Worm (Caenorhabditis elegans) whole organism, L3 larva: ENCODE data around the gene Y94H6A.2.
"Not testable (repeated sequence)": the region's sequence is repeated elsewhere in the genome, so short reads cannot be mapped to it uniquely, and the experiment has no call there.

Experiments
- R02D3.7 ChIP-seq: fragments of 150-350 bp; optimal IDR thresholded peaks from 2 replicates; lab custom pipeline; 2014; ENCODE audit warnings: missing biosample characterization, missing genetic modification characterization
- ama-1 ChIP-seq: fragments of 150-350 bp; optimal IDR thresholded peaks from 2 replicates; lab custom pipeline; 2018
- ceh-28 ChIP-seq: fragments of 150-350 bp; optimal IDR thresholded peaks from 2 replicates; lab custom pipeline; 2014; ENCODE audit warnings: missing biosample characterization, missing genetic modification reagents, missing genetic modification characterization
- ceh-82 ChIP-seq: fragments of 150-350 bp; optimal IDR thresholded peaks from 2 replicates; lab custom pipeline; 2014; ENCODE audit warnings: missing biosample characterization, missing genetic modification characterization
- daf-12 ChIP-seq: fragments of 150-350 bp; optimal IDR thresholded peaks from 2 replicates; lab custom pipeline; 2014; ENCODE audit warnings: missing biosample characterization, missing genetic modification reagents, missing genetic modification characterization
- egl-5 ChIP-seq: fragments of 150-350 bp; optimal IDR thresholded peaks from 2 replicates; lab custom pipeline; 2017; ENCODE audit warnings: missing biosample characterization, missing genetic modification reagents, missing genetic modification characterization, inconsistent platforms
- elt-2 ChIP-seq: sonication (generic microtip); optimal IDR thresholded peaks from 2 replicates; lab custom pipeline; 2016; ENCODE audit warnings: missing genetic modification reagents, mild to moderate bottlenecking, missing genetic modification characterization, missing compliant biosample characterization
- eor-1 ChIP-seq, 2 experiments: fragments of 150-350 bp; optimal IDR thresholded peaks; 2 replicates each; lab custom pipeline; 2014 to 2018; ENCODE audit warnings: missing biosample characterization in 2 of 2, missing genetic modification characterization in 2 of 2
- fkh-10 ChIP-seq: sonication (generic microtip); optimal IDR thresholded peaks from 2 replicates; lab custom pipeline; 2017; ENCODE audit warnings: missing biosample characterization, missing genetic modification reagents, missing genetic modification characterization
- fos-1 ChIP-seq: fragments of 150-350 bp; optimal IDR thresholded peaks from 2 replicates; lab custom pipeline; 2014; ENCODE audit warnings: missing biosample characterization, missing genetic modification characterization
- hmg-11 ChIP-seq: sonication (generic microtip); optimal IDR thresholded peaks from 2 replicates; lab custom pipeline; 2016; ENCODE audit warnings: missing genetic modification characterization, missing compliant biosample characterization
- jun-1 ChIP-seq: fragments of 150-350 bp; optimal IDR thresholded peaks from 2 replicates; lab custom pipeline; 2014; ENCODE audit warnings: missing biosample characterization, missing genetic modification reagents, missing genetic modification characterization
- lin-15B ChIP-seq: fragments of 150-350 bp; optimal IDR thresholded peaks from 2 replicates; lab custom pipeline; 2014; ENCODE audit warnings: missing biosample characterization, missing genetic modification characterization
- lin-39 ChIP-seq: fragments of 150-350 bp; optimal IDR thresholded peaks from 2 replicates; lab custom pipeline; 2018; ENCODE audit warnings: missing biosample characterization, missing genetic modification reagents, missing genetic modification characterization
- mdl-1 ChIP-seq: fragments of 150-350 bp; optimal IDR thresholded peaks from 2 replicates; lab custom pipeline; 2014; ENCODE audit warnings: missing biosample characterization, missing genetic modification characterization
- mml-1 ChIP-seq: fragments of 150-350 bp; sonication (generic microtip); optimal IDR thresholded peaks from 3 replicates; lab custom pipeline; 2014; ENCODE audit warnings: missing biosample characterization, missing genetic modification characterization
- nfya-1 ChIP-seq: sonication (generic microtip); optimal IDR thresholded peaks from 2 replicates; lab custom pipeline; 2017; ENCODE audit warnings: missing genetic modification characterization, mild to moderate bottlenecking, missing compliant biosample characterization, antibody characterized with exemption, moderate library complexity; ENCODE audit not compliant: insufficient read depth
- nhr-11 ChIP-seq: fragments of 150-350 bp; optimal IDR thresholded peaks from 2 replicates; lab custom pipeline; 2014; ENCODE audit warnings: missing biosample characterization, missing genetic modification characterization
- nhr-12 ChIP-seq: fragments of 150-350 bp; optimal IDR thresholded peaks from 2 replicates; lab custom pipeline; 2014; ENCODE audit warnings: missing biosample characterization, missing genetic modification characterization
- nhr-23 ChIP-seq: fragments of 150-350 bp; optimal IDR thresholded peaks from 2 replicates; lab custom pipeline; 2014; ENCODE audit warnings: missing biosample characterization, missing genetic modification reagents, missing genetic modification characterization
- nhr-237 ChIP-seq: fragments of 150-350 bp; optimal IDR thresholded peaks from 2 replicates; lab custom pipeline; 2014; ENCODE audit warnings: missing biosample characterization, missing genetic modification characterization
- nhr-25 ChIP-seq: sonication (generic microtip); optimal IDR thresholded peaks from 2 replicates; lab custom pipeline; 2017; ENCODE audit warnings: missing biosample characterization, missing genetic modification characterization
- nhr-28 ChIP-seq: fragments of 150-350 bp; optimal IDR thresholded peaks from 2 replicates; lab custom pipeline; 2014; ENCODE audit warnings: missing biosample characterization, missing genetic modification characterization
- nhr-43 ChIP-seq: sonication (generic microtip); optimal IDR thresholded peaks from 2 replicates; lab custom pipeline; 2016; ENCODE audit warnings: mild to moderate bottlenecking, missing genetic modification characterization, missing compliant biosample characterization; ENCODE audit not compliant: poor library complexity, severe bottlenecking
- nhr-67 ChIP-seq: fragments of 150-350 bp; optimal IDR thresholded peaks from 2 replicates; lab custom pipeline; 2014; ENCODE audit warnings: missing biosample characterization, missing genetic modification characterization
- nhr-76 ChIP-seq: fragments of 150-350 bp; sonication (generic microtip); optimal IDR thresholded peaks from 5 replicates; lab custom pipeline; 2014; ENCODE audit warnings: missing biosample characterization, missing genetic modification characterization
- nhr-77 ChIP-seq: fragments of 150-350 bp; optimal IDR thresholded peaks from 2 replicates; lab custom pipeline; 2014; ENCODE audit warnings: missing biosample characterization, missing genetic modification characterization
- pha-4 ChIP-seq: fragments of 150-350 bp; optimal IDR thresholded peaks from 2 replicates; lab custom pipeline; 2014; ENCODE audit warnings: missing biosample characterization, missing genetic modification reagents, missing genetic modification characterization
- pqm-1 ChIP-seq: fragments of 150-350 bp; optimal IDR thresholded peaks from 2 replicates; lab custom pipeline; 2017; ENCODE audit warnings: missing biosample characterization, missing genetic modification characterization, inconsistent platforms
- skn-1 ChIP-seq: fragments of 150-350 bp; optimal IDR thresholded peaks from 2 replicates; lab custom pipeline; 2014; ENCODE audit warnings: missing biosample characterization, missing genetic modification characterization
- snpc-4 ChIP-seq: fragments of 150-350 bp; optimal IDR thresholded peaks from 2 replicates; lab custom pipeline; 2014; ENCODE audit warnings: missing biosample characterization, missing genetic modification characterization
- tbx-2 ChIP-seq: sonication (generic microtip); optimal IDR thresholded peaks from 2 replicates; lab custom pipeline; 2016; ENCODE audit warnings: mild to moderate bottlenecking, missing genetic modification characterization, missing compliant biosample characterization
- zag-1 ChIP-seq: fragments of 150-350 bp; optimal IDR thresholded peaks from 2 replicates; lab custom pipeline; 2014; ENCODE audit warnings: missing biosample characterization, missing genetic modification characterization
- ztf-4 ChIP-seq: fragments of 150-350 bp; optimal IDR thresholded peaks from 2 replicates; lab custom pipeline; 2014; ENCODE audit warnings: missing biosample characterization, missing genetic modification characterization

Y94H6A.2 gene

ce11 chrIV:2709590-2710201 lies 20.4 kb upstream of the Y94H6A.2 start:
- TF ChIP-seq pha-4 (tag; lab: Kevin White, UChicago) (peak; percentile 39), fos-1 (tag; lab: Kevin White, UChicago) (peak; percentile 52), nhr-12 (tag; lab: Kevin White, UChicago) (no peak), elt-2 (tag; lab: Kevin White, UChicago) (peak; percentile 55)

- TF ChIP-seq ama-1 = peak; percentile 79
- TF ChIP-seq fos-1 (tag; lab: Kevin White, UChicago) = no peak
Measured at ce11 chrIV:2710203-2710935, 19.7 kb upstream of the Y94H6A.2 start, which contains the start of gene Y94H6A.10. Gene Y94H6A.10, minus strand, starts transcription at chrIV:2710666.

DNA sequence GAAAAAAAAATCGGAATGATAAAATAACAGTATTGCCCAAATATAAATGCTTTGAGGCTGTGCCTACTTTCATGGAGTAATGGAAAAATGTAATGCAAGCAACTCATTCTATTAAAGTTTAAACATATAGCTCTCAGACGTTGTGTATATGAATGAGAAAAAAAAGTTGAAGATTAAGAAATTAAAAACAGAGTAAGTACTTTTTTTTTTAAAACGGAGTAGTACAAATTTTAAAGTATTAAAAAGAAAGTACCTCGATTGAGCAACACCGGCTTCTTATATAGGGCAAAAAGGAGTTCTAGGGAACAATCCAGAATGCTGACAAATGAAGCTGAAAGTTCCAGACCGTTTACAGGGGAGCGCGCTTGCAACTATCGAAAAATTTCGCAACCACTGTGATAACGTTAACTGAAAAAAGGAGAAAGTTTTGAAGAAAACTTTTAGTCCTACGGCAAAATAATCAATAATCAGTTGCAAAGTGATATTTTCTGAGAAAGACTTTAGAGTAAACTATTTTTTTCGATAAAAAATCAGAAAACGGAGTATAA lies 18.9 kb upstream of the Y94H6A.2 start:
- TF ChIP-seq fos-1 (tag; lab: Kevin White, UChicago) (no peak), nhr-77 (tag; lab: Kevin White, UChicago) (no peak), nfya-1 (peak; percentile 0), nhr-76 (tag; lab: Kevin White, UChicago) (no peak), elt-2 (tag; lab: Kevin White, UChicago) (peak; percentile 60), hmg-11 (no peak), pha-4 (tag; lab: Kevin White, UChicago) (peak; percentile 31), pqm-1 (tag; lab: Kevin White, UChicago) (peak; percentile 60), ceh-82 (tag; lab: Kevin White, UChicago) (no peak), skn-1 (tag; lab: Kevin White, UChicago) (peak; percentile 34), zag-1 (tag; lab: Kevin White, UChicago) (no peak), lin-15B (peak; percentile 18), nhr-28 (tag; lab: Kevin White, UChicago) (no peak), mdl-1 (tag; lab: Kevin White, UChicago) (no peak), ztf-4 (tag; lab: Kevin White, UChicago) (no peak)
- TF ChIP-seq, all 47 proteins: peak for 6

DNA sequence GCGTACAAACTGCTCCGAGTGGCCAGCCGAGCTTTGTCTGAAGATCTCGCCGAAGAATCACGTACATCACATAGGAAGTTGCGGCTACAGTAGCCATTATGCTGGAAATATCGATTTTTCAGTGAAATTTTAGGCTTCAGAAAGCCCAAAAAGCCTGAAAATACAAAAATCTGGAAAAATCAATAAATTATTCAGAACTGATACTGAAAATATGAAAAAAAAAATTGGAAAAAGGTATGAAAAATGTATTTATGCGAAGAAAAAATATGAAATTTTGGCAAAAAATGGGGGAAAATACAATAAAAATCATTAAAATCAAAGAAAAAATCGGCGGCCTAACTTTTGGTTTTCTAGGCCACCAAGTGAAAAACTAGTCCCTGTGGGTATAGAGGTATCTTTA lies 17.2 kb upstream of the Y94H6A.2 start, which contains the start of gene Y94H6A.12:
Y94H6A.12 (minus strand) TSS at position 101 of the 400 bp plus-strand sequence.
- TF ChIP-seq daf-12 (tag; lab: Kevin White, UChicago) (no peak), nhr-237 (tag; lab: Kevin White, UChicago) (no peak)

ce11 chrIV:2716474-2716873 lies 13.6 kb upstream of the Y94H6A.2 start, which contains the start of gene Y94H6A.7:
Gene Y94H6A.7, minus strand, starts transcription at chrIV:2716574.
- not testable (repeated sequence) for TF ChIP-seq nhr-28 (tag; lab: Kevin White, UChicago); elt-2 (tag; lab: Kevin White, UChicago); mml-1

DNA sequence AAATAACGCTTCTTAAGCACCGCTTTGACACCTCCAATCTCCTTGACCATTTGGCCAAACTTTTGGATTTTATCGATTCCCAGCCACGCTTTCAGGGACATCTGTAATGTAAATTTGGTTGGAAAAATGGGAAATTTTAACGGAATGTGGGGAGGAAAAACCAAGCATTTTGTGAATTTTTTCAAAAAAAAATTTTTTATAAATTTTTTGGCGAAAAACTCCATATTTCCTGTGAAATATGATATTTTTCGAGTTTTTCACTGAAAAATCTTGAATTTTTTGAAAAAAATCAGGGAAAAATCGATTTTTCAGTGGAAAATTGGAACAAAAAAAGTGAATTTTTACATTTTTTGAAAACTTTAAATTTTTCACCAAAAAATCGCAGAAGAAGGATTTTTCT lies 10.4 kb upstream of the Y94H6A.2 start, which contains the start of gene ndua-12:
ndua-12 (minus strand) TSS at position 101 of the 400 bp plus-strand sequence.
- not testable (repeated sequence) for TF ChIP-seq pha-4 (tag; lab: Kevin White, UChicago); nhr-12 (tag; lab: Kevin White, UChicago); egl-5

DNA sequence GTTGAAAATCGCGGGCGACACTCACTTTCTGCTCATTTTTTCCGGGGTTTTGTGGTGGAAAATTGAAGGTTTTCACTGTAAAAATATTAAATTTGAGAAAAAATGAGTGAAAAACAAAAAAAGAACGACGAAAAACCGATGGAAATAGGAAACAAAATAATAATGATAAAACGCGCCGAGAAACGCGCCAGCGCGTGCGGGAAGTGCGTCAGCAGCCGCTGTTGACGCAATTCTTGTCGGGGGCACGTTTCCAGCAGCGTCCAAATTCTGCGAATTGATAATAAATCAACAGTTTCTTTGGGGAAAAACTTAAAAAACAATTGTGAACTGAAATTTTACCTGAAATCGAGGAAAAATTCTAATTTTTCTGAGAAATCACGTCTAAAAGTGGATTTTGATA lies 4.3 kb upstream of the Y94H6A.2 start, which contains the start of gene ubxn-2:
ubxn-2 (minus strand) TSS at position 36 of the 400 bp plus-strand sequence.
- TF ChIP-seq tbx-2 (tag; lab: Kevin White, UChicago) = peak; percentile 52
- TF ChIP-seq ama-1 = peak; percentile 35
- peak; percentile 59 for TF ChIP-seq nhr-25 (tag; lab: Kevin White, UChicago)
- peak; percentile 77 for TF ChIP-seq lin-15B
- peak; percentile 74 for TF ChIP-seq lin-39 (tag; lab: Kevin White, UChicago)
- TF ChIP-seq fkh-10 = peak; percentile 50
- peak; percentile 43 for TF ChIP-seq R02D3.7 (tag; lab: Kevin White, UChicago)
- TF ChIP-seq nhr-11 (tag; lab: Kevin White, UChicago) = no peak
- no peak for TF ChIP-seq eor-1 (tag; optimal IDR thresholded peaks at IDR 0.05; lab: Kevin White, UChicago)
- TF ChIP-seq egl-5 = peak; percentile 24
- TF ChIP-seq elt-2 (tag; lab: Kevin White, UChicago) = peak; percentile 50
- TF ChIP-seq ceh-28 = peak; percentile 51
- peak; percentile 84 for TF ChIP-seq pha-4 (tag; lab: Kevin White, UChicago)
- TF ChIP-seq ceh-82 (tag; lab: Kevin White, UChicago) = no peak
- no peak for TF ChIP-seq zag-1 (tag; lab: Kevin White, UChicago)
- peak; percentile 92 for TF ChIP-seq hmg-11
- peak; percentile 23 for TF ChIP-seq jun-1
- TF ChIP-seq nfya-1 = peak; percentile 68
- no peak for TF ChIP-seq mml-1
- TF ChIP-seq nhr-23 (tag; lab: Kevin White, UChicago) = peak; percentile 69
- TF ChIP-seq nhr-67 (tag; lab: Kevin White, UChicago) = no peak
- TF ChIP-seq skn-1 (tag; lab: Kevin White, UChicago) = peak; percentile 74
- peak; percentile 30 for TF ChIP-seq pqm-1 (tag; lab: Kevin White, UChicago)
- peak; percentile 66 for TF ChIP-seq nhr-43 (tag; lab: Kevin White, UChicago)
- peak; percentile 70 for TF ChIP-seq snpc-4 (tag; lab: Kevin White, UChicago)
